Worm (Caenorhabditis elegans): ENCODE measurements around the gene dgk-2.

DNA sequence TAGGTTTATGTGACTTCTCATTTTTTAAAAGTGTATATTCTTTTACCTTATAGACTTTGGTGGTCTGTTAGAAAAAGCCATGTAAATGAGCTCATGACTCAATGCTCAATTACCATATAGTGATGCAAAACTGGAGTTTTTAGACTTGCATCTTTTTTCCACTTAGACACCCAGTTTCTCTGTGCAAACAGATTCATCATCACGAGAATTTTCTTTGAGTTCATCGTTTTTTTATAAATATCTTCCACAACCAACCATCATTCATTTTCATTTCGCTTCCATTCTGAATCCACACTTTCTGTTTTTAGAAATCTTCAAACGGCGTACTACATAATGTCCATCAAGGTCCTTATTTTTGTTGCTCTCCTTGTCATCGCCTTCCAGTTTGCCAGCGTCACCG, 40.4 kb upstream of the dgk-2 start, which contains the start of gene C07A12.2:
- TF ChIP-seq tbx-37 (GFP tag; conservative IDR thresholded peaks at IDR 0.05) (no peak), aly-1 (tag; optimal IDR thresholded peaks at IDR 0.05) (no peak), ets-7 (tag; optimal IDR thresholded peaks at IDR 0.05) (no peak)
